Worm (Caenorhabditis elegans) whole organism, young adult: ENCODE results near the gene prp-9.

Experiments
- D2030.7 ChIP-seq: fragments of 200-800 bp; sonication (Bioruptor generic); IDR thresholded peaks from 2 replicates; pipeline ENCODE4 v1.3.6; 2022; ENCODE audit warnings: missing genetic modification reagents, missing genetic modification characterization, missing compliant biosample characterization
- Y67H2A.10 ChIP-seq: fragments of 200-800 bp; sonication (Bioruptor generic); conservative IDR thresholded peaks from 2 replicates; pipeline ENCODE4 v1.3.6; 2022; ENCODE audit warnings: missing genetic modification reagents, missing genetic modification characterization, missing compliant biosample characterization
- akir-1 ChIP-seq: fragments of 200-800 bp; sonication (Bioruptor generic); optimal IDR thresholded peaks from 2 replicates; lab custom pipeline; 2018; ENCODE audit warnings: mild to moderate bottlenecking, missing genetic modification characterization, moderate library complexity, missing compliant biosample characterization
- gei-17 ChIP-seq: fragments of 200-800 bp; sonication (Bioruptor generic); optimal IDR thresholded peaks from 2 replicates; lab custom pipeline; 2018; ENCODE audit warnings: mild to moderate bottlenecking, missing genetic modification characterization, missing compliant biosample characterization
- let-607 ChIP-seq, 2 experiments: fragments of 200-800 bp in 1 of 2; sonication (Bioruptor generic) in 1 of 2; sonication (generic microtip) in 1 of 2; optimal IDR thresholded peaks; 2 replicates each; lab custom pipeline; 2016 to 2018; ENCODE audit warnings: mild to moderate bottlenecking in 2 of 2, missing compliant biosample characterization in 2 of 2, missing genetic modification characterization in 2 of 2, moderate library complexity in 2 of 2, missing genotype in 1 of 2
- madf-6 ChIP-seq: fragments of 200-800 bp; sonication (Bioruptor generic); IDR thresholded peaks from 2 replicates; pipeline ENCODE4 v1.3.6; 2022; ENCODE audit warnings: missing genetic modification reagents, missing genetic modification characterization, missing compliant biosample characterization
- madf-8 ChIP-seq: fragments of 200-800 bp; sonication (Bioruptor generic); conservative IDR thresholded peaks from 2 replicates; pipeline ENCODE4 v1.3.6; 2022; ENCODE audit warnings: missing genetic modification reagents, missing genetic modification characterization, missing compliant biosample characterization
- snpc-4 ChIP-seq, 5 experiments: fragments of 150-350 bp in 1 of 5; sonication (generic microtip) in 4 of 5; optimal IDR thresholded peaks; 2 replicates each; lab custom pipeline; 2014 to 2018; ENCODE audit warnings: missing genetic modification characterization in 5 of 5, missing biosample characterization in 3 of 5, antibody characterized with exemption in 2 of 5, mild to moderate bottlenecking in 2 of 5, missing compliant biosample characterization in 2 of 5, missing genotype in 2 of 5, moderate library complexity in 2 of 5, missing genetic modification reagents in 1 of 5
- unc-62 ChIP-seq: fragments of 150-350 bp; optimal IDR thresholded peaks from 2 replicates; lab custom pipeline; 2014; ENCODE audit warnings: missing biosample characterization, missing genetic modification reagents, missing genetic modification characterization

DNA sequence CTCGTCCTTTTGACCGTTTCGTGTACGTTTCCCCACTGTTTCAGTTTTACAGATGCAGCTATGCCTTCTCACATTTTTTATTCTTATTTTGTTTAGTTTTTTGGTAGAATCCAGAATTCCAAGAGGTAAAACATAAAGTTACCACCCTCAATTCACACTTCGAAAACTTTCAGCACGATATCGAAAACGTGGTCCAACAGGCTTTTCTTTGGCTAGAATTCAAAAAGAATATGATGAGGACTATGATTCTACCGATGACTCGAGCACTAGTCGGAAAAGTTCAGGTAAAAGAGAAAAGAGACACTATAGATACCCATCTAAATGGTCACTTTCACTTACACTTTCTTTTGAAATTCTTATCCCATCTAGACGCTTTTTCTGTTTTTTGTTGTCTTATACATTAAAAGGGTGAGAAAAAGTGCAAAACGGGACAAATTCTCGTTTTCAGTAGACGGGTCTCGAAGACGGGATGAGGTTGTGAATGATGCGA, 30.9 kb downstream of the prp-9 start, which contains the start of gene M05D6.9:
- TF ChIP-seq snpc-4 (GFP tag; optimal IDR thresholded peaks at IDR 0.05; lab: Kevin White, UChicago), result no peak
- TF ChIP-seq snpc-4 (tag; optimal IDR thresholded peaks at IDR 0.05; lab: Kevin White, UChicago), result no peak
- no peak for TF ChIP-seq madf-8 (GFP tag; lab: Robert Waterston, UW)
- TF ChIP-seq let-607 (tag; optimal IDR thresholded peaks at IDR 0.05; lab: Kevin White, UChicago), result no peak
- TF ChIP-seq akir-1 (GFP tag; lab: Kevin White, UChicago), result no peak
- TF ChIP-seq unc-62, result no peak
- no peak for TF ChIP-seq madf-6 (GFP tag; lab: Robert Waterston, UW)
- TF ChIP-seq Y67H2A.10 (GFP tag; lab: Robert Waterston, UW), result no peak
- TF ChIP-seq D2030.7, result no peak
- no peak for TF ChIP-seq gei-17
